Fruit fly (Drosophila melanogaster): ENCODE data around the gene Inx2.

Gene Inx2

dm6 chrX:6997653-6998491 is 600 bp upstream of the Inx2 start (continued):
- TF ChIP-seq Ravus (GFP tag; IDR thresholded peaks at IDR 0.05) (no peak), CG14860 (GFP tag; IDR thresholded peaks at IDR 0.05; ENCODE audit: partially characterized antibody) (no peak), ems (GFP tag; optimal IDR thresholded peaks at IDR 0.05) (no peak), CG2712 (tag; optimal IDR thresholded peaks at IDR 0.05) (peak; percentile 47), Dp (GFP tag; optimal IDR thresholded peaks at IDR 0.05) (no peak), Dbx (GFP tag; IDR thresholded peaks at IDR 0.05) (no peak), usp (GFP tag; optimal IDR thresholded peaks at IDR 0.05) (no peak), C15 (GFP tag; IDR thresholded peaks at IDR 0.05) (no peak), CG9727 (GFP tag; optimal IDR thresholded peaks at IDR 0.05) (no peak), CG15479 (GFP tag; optimal IDR thresholded peaks at IDR 0.05) (peak; percentile 5), otp (GFP tag; IDR thresholded peaks at IDR 0.05) (no peak), ac (GFP tag; optimal IDR thresholded peaks at IDR 0.05) (no peak), CG2678 (tag; optimal IDR thresholded peaks at IDR 0.05) (peak; percentile 38), CG1647 (GFP tag; optimal IDR thresholded peaks at IDR 0.05) (no peak), CG11723 (GFP tag; optimal IDR thresholded peaks at IDR 0.05) (no peak), CG15514 (GFP tag; optimal IDR thresholded peaks at IDR 0.05) (no peak), onecut (GFP tag; IDR thresholded peaks at IDR 0.05) (no peak), CG9817 (tag; optimal IDR thresholded peaks at IDR 0.05) (no peak), CG13287 (GFP tag; IDR thresholded peaks at IDR 0.05; ENCODE audit: partially characterized antibody) (no peak), CG17568 (GFP tag; optimal IDR thresholded peaks at IDR 0.05) (no peak), pzg (GFP tag; optimal IDR thresholded peaks at IDR 0.05) (no peak), crol (GFP tag; IDR thresholded peaks at IDR 0.05) (peak; percentile 47), fd96Cb (tag; optimal IDR thresholded peaks at IDR 0.05) (peak; percentile 39), hkb (optimal IDR thresholded peaks at IDR 0.05) (no peak), hkb (GFP tag; IDR thresholded peaks at IDR 0.05) (no peak), HLH54F (GFP tag; optimal IDR thresholded peaks at IDR 0.05) (no peak), lov (optimal IDR thresholded peaks at IDR 0.05) (no peak), lov (GFP tag; IDR thresholded peaks at IDR 0.05) (no peak), Atf-2 (GFP tag; optimal IDR thresholded peaks at IDR 0.05) (no peak), CG4282 (GFP tag; optimal IDR thresholded peaks at IDR 0.05) (no peak), CG16863 (GFP tag; optimal IDR thresholded peaks at IDR 0.05) (peak; percentile 31), PHDP (tag; optimal IDR thresholded peaks at IDR 0.05) (peak; percentile 2), CG31388 (GFP tag; optimal IDR thresholded peaks at IDR 0.05) (no peak), sob (GFP tag; IDR thresholded peaks at IDR 0.05) (no peak), CG2889 (GFP tag; IDR thresholded peaks at IDR 0.05) (no peak), grau (tag; optimal IDR thresholded peaks at IDR 0.05) (peak; percentile 10), CG12744 (GFP tag; optimal IDR thresholded peaks at IDR 0.05) (no peak), Ssrp (tag; optimal IDR thresholded peaks at IDR 0.05) (peak; percentile 35), en (GFP tag; optimal IDR thresholded peaks at IDR 0.05) (no peak), CG11247 (GFP tag; IDR thresholded peaks at IDR 0.05) (no peak), Trl (optimal IDR thresholded peaks at IDR 0.05) (peak in 1 of 2 experiments; percentile 13), Trl (GFP tag; optimal IDR thresholded peaks at IDR 0.05) (no peak), CG9609 (GFP tag; optimal IDR thresholded peaks at IDR 0.05) (no peak), Six4 (GFP tag; optimal IDR thresholded peaks at IDR 0.05) (no peak), da (GFP tag; optimal IDR thresholded peaks at IDR 0.05) (no peak), H2.0 (GFP tag; IDR thresholded peaks at IDR 0.05) (no peak), YL-1 (GFP tag; optimal IDR thresholded peaks at IDR 0.05) (no peak), ab (GFP tag; optimal IDR thresholded peaks at IDR 0.05) (no peak), disco-r (GFP tag; optimal IDR thresholded peaks at IDR 0.05) (no peak), CG16813 (GFP tag; IDR thresholded peaks at IDR 0.05; ENCODE audit: partially characterized antibody) (no peak), CG10366 (GFP tag; IDR thresholded peaks at IDR 0.05) (no peak), MBD-R2 (GFP tag; IDR thresholded peaks at IDR 0.05) (no peak)
